Fruit fly (Drosophila melanogaster): ENCODE measurements around the gene PIG-K.

PIG-K gene

DNA sequence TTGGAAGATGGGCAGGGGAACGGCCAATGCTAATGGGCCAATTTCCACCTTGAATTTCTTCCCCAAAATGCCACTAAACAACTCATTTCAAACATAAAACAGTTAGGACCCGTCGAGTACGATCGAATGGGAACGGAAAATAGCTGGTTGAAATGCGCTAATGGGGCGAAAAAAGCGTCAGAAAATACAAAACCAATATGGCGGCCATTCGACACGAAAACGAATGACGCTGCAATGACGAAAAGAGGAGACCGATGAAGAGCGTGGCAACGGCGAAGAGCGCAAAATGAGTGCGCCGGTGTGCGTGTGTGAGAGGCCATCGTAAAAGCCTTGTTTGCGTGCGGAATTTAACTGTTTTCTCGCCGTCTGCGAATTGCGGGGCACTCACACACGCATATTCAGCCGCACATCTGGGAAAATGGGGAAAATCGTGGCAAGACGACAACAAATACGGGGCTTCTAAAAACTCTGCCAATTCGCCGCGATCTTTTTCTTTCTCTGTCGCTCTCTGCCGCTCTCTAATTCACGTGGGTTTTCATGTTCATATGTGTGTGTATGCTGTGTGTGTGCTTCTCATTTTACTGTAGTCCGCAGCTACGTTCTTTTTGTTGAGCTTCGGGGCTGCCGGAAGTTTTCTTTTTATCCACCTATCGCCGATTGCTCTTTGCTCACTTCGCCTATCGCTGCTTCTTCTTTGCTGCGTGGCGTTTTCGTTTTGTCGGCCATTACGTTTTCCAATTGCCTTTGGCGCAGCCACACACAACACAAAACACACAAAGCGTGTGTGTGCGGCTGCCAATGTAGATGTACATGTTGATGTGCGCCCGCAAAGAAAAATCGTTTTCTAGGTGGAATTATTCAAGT lies 1.1 kb upstream of the PIG-K start, which contains the start of gene east:
Gene east, plus strand, starts transcription at position 851 of the 864 bp plus-strand sequence.
- TF ChIP-seq MESR4 (GFP tag; optimal IDR thresholded peaks at IDR 0.05), result peak; percentile 79
- peak; percentile 4 for TF ChIP-seq CG15269 (tag; optimal IDR thresholded peaks at IDR 0.05)
- no peak for TF ChIP-seq zfh1 (GFP tag; IDR thresholded peaks at IDR 0.05)
- 0 out of 2 replicates have a peak, but pooled peaks have one; percentile 3 for TF ChIP-seq ara (GFP tag; IDR thresholded peaks at IDR 0.05)
- 0 out of 3 replicates have a peak, but pooled peaks have one; percentile 17 for TF ChIP-seq CG34224 (GFP tag; IDR thresholded peaks at IDR 0.05; ENCODE audit: partially characterized antibody)
- peak; percentile 23; the same call in 1 of the 3 replicates for TF ChIP-seq ci (GFP tag; IDR thresholded peaks at IDR 0.05)
- peak; percentile 20 for TF ChIP-seq sug (tag; optimal IDR thresholded peaks at IDR 0.05)
- TF ChIP-seq CG12659 (GFP tag; optimal IDR thresholded peaks at IDR 0.05), result peak; percentile 6
- TF ChIP-seq az2 (GFP tag; optimal IDR thresholded peaks at IDR 0.05), result no peak
- TF ChIP-seq Fer1 (GFP tag; optimal IDR thresholded peaks at IDR 0.05), result peak; percentile 27
- no peak for TF ChIP-seq disco-r (GFP tag; optimal IDR thresholded peaks at IDR 0.05)
- TF ChIP-seq tap (tag; optimal IDR thresholded peaks at IDR 0.05), result peak; percentile 7
- TF ChIP-seq row (GFP tag; IDR thresholded peaks at IDR 0.05), result 0 out of 3 replicates have a peak, but pooled peaks have one; percentile 17
- TF ChIP-seq CG31224 (GFP tag; IDR thresholded peaks at IDR 0.05), result no peak
- peak; percentile 3 for TF ChIP-seq sqz (GFP tag; optimal IDR thresholded peaks at IDR 0.05)
- no peak for TF ChIP-seq fd96Cb (tag; optimal IDR thresholded peaks at IDR 0.05)
- no peak for TF ChIP-seq C15 (GFP tag; IDR thresholded peaks at IDR 0.05)
- no peak for TF ChIP-seq trem (tag; optimal IDR thresholded peaks at IDR 0.05)
- TF ChIP-seq pros (GFP tag; optimal IDR thresholded peaks at IDR 0.05), result peak; percentile 76
- TF ChIP-seq fu2 (GFP tag; optimal IDR thresholded peaks at IDR 0.05), result no peak
- TF ChIP-seq CG17829 (tag; optimal IDR thresholded peaks at IDR 0.05), result peak; percentile 46
- TF ChIP-seq Atf6 (GFP tag; IDR thresholded peaks at IDR 0.05), result 0 out of 2 replicates have a peak, but pooled peaks have one; percentile 26
- no peak for TF ChIP-seq CG32772 (GFP tag; IDR thresholded peaks at IDR 0.05)
- peak; percentile 84 for TF ChIP-seq CG17385 (GFP tag; optimal IDR thresholded peaks at IDR 0.05)
- peak; percentile 0 for TF ChIP-seq CG9437 (GFP tag; optimal IDR thresholded peaks at IDR 0.05)
- TF ChIP-seq bcd (GFP tag; optimal IDR thresholded peaks at IDR 0.05), result no peak
- peak; percentile 82 for TF ChIP-seq nom (GFP tag; optimal IDR thresholded peaks at IDR 0.05)
- peak; percentile 48 for TF ChIP-seq Nf-YC (tag; optimal IDR thresholded peaks at IDR 0.05)
- peak; percentile 17 for TF ChIP-seq NfI (GFP tag; optimal IDR thresholded peaks at IDR 0.05)
- peak; percentile 79 for TF ChIP-seq Med (GFP tag)
- 0 out of 2 replicates have a peak, but pooled peaks have one; percentile 8 for TF ChIP-seq MBD-R2 (GFP tag; IDR thresholded peaks at IDR 0.05)
- peak; percentile 35; the same call in 1 of the 2 replicates for TF ChIP-seq Rfx (GFP tag; IDR thresholded peaks at IDR 0.05)
- peak; percentile 97 for TF ChIP-seq phol (tag; optimal IDR thresholded peaks at IDR 0.05)
- TF ChIP-seq vvl (GFP tag; IDR thresholded peaks at IDR 0.05), result peak; percentile 18; the same call in 1 of the 2 replicates
- peak; percentile 73 for TF ChIP-seq psq (GFP tag; optimal IDR thresholded peaks at IDR 0.05)
- no peak for TF ChIP-seq lov (optimal IDR thresholded peaks at IDR 0.05)
- 0 out of 3 replicates have a peak, but pooled peaks have one; percentile 11 for TF ChIP-seq lov (GFP tag; IDR thresholded peaks at IDR 0.05)
- TF ChIP-seq HmgD (GFP tag; optimal IDR thresholded peaks at IDR 0.05), result no peak
- peak; percentile 2; the same call in 1 of the 2 replicates for TF ChIP-seq CG6689 (GFP tag; IDR thresholded peaks at IDR 0.05)
- peak; percentile 44 for TF ChIP-seq CG34376 (GFP tag; optimal IDR thresholded peaks at IDR 0.05)
- TF ChIP-seq CG10431 (GFP tag; optimal IDR thresholded peaks at IDR 0.05), result peak; percentile 31
- peak; percentile 12; the same call in 1 of the 2 replicates for TF ChIP-seq Adf1 (GFP tag; IDR thresholded peaks at IDR 0.05)
- peak; percentile 32; the same call in 2 of the 4 replicates for TF ChIP-seq Dll (GFP tag; IDR thresholded peaks at IDR 0.05; ENCODE audit: partially characterized antibody)
- peak; percentile 7 for TF ChIP-seq HmgZ (tag; optimal IDR thresholded peaks at IDR 0.05)
- peak; percentile 1 for TF ChIP-seq CG13296 (GFP tag; optimal IDR thresholded peaks at IDR 0.05)
- peak; percentile 16 for TF ChIP-seq CG6813 (GFP tag; optimal IDR thresholded peaks at IDR 0.05)
- peak; percentile 59 for TF ChIP-seq Kr (GFP tag; optimal IDR thresholded peaks at IDR 0.05)
- TF ChIP-seq chinmo (GFP tag; IDR thresholded peaks at IDR 0.05; ENCODE audit: partially characterized antibody), result peak; percentile 87; the same call in 3 of the 4 replicates
